Worm (Caenorhabditis elegans): Measurements from ENCODE around the gene ins-12.

DNA sequence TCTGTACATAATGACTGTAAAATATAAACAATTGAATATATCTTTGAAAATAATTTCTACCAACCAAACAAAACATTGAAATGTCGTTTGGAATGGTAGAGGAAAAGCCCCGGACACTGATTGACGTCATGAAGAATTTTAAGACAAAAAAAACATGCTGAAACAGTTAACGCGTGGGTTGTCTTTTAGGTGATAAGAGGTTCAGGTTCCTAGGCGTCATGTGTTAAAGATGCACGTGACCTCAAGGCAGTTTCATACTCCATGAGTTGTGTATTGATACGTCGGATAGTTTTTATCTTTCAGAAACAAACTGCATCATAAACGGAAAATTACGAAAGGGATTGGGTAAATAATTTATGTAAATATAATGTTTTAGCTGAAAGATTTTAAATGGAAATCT is 2.7 kb downstream of the ins-12 start:
- TF ChIP-seq rec-8 (tag; optimal IDR thresholded peaks at IDR 0.05) (no peak), atf-7 (tag; optimal IDR thresholded peaks at IDR 0.05) (no peak)

All from whole organism, young adult.